Worm (Caenorhabditis elegans) whole organism, L4/young adult: ENCODE data around the gene ZC155.4.

Experiments used
- dao-5 ChIP-seq: sonication (generic microtip); optimal IDR thresholded peaks from 2 replicates; lab custom pipeline; 2016; ENCODE audit warnings: missing genotype, missing genetic modification characterization, moderate library complexity, missing compliant biosample characterization
- him-1 ChIP-seq: sonication (generic microtip); optimal IDR thresholded peaks from 2 replicates; lab custom pipeline; 2016; ENCODE audit warnings: missing genotype, missing genetic modification reagents, missing genetic modification characterization, missing compliant biosample characterization

DNA sequence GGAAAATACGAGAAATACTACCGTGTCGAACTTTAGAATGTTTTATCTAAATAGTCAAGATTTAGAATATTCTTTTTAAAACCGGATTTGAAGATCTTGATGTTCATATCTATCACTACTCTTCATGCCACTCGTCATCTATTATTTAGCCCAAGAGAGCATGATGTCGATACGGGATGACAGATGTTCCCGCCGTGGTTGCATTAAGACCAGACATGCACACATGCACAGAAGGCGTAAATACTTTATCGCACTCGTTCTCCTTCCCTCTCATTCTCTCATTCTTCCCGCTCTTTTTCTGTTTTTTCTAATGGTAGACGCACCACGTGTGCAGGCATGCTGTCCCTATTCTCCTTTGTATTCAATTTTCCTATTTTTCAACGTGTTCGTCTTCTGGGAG lies 31.9 kb downstream of the ZC155.4 start:
- TF ChIP-seq him-1 (tag; lab: Kevin White, UChicago), result no peak
- TF ChIP-seq dao-5, result no peak
